Worm (Caenorhabditis elegans) whole organism, L1 larva: ENCODE results near the gene vglu-3.

Source experiments
- C04F5.9 ChIP-seq: sonication (generic microtip); optimal IDR thresholded peaks from 2 replicates; lab custom pipeline; 2016; ENCODE audit warnings: missing genetic modification characterization, missing compliant biosample characterization
- C34B4.2 ChIP-seq: sonication (generic microtip); optimal IDR thresholded peaks from 2 replicates; lab custom pipeline; 2017; ENCODE audit warnings: mild to moderate bottlenecking, missing genetic modification characterization, missing compliant biosample characterization
- F16B12.6 ChIP-seq: fragments of 150-350 bp; optimal IDR thresholded peaks from 2 replicates; lab custom pipeline; 2014; ENCODE audit warnings: missing biosample characterization, missing genetic modification characterization
- Y116A8C.19 ChIP-seq: sonication (generic microtip); optimal IDR thresholded peaks from 2 replicates; lab custom pipeline; 2016; ENCODE audit warnings: missing compliant biosample characterization, missing genetic modification characterization, borderline replicate concordance
- aha-1 ChIP-seq: fragments of 150-350 bp; optimal IDR thresholded peaks from 2 replicates; lab custom pipeline; 2014; ENCODE audit warnings: missing biosample characterization, missing genetic modification characterization
- alr-1 ChIP-seq: fragments of 200-800 bp; sonication (Bioruptor generic); optimal IDR thresholded peaks from 2 replicates; lab custom pipeline; 2018; ENCODE audit warnings: borderline replicate concordance, mild to moderate bottlenecking, missing genetic modification characterization, missing compliant biosample characterization
- aly-2 ChIP-seq: fragments of 150-350 bp; optimal IDR thresholded peaks from 2 replicates; lab custom pipeline; 2014; ENCODE audit warnings: missing biosample characterization, missing genetic modification characterization
- ceh-63 ChIP-seq: fragments of 200-800 bp; sonication (Bioruptor generic); optimal IDR thresholded peaks from 2 replicates; lab custom pipeline; 2018; ENCODE audit warnings: mild to moderate bottlenecking, missing genetic modification characterization, missing compliant biosample characterization
- ceh-8 ChIP-seq: fragments of 200-800 bp; sonication (Bioruptor generic); optimal IDR thresholded peaks from 2 replicates; lab custom pipeline; 2018; ENCODE audit warnings: mild to moderate bottlenecking, missing genetic modification characterization, moderate library complexity, missing compliant biosample characterization
- ces-1 ChIP-seq: fragments of 150-350 bp; optimal IDR thresholded peaks from 2 replicates; lab custom pipeline; 2014; ENCODE audit warnings: missing biosample characterization, missing genetic modification reagents, missing genetic modification characterization
- dpl-1 ChIP-seq, 3 experiments: fragments of 150-350 bp in 2 of 3; sonication (generic microtip) in 1 of 3; optimal IDR thresholded peaks; 2 replicates each; lab custom pipeline; 2014 to 2017; ENCODE audit warnings: missing biosample characterization in 3 of 3, missing genetic modification characterization in 3 of 3, missing genetic modification reagents in 3 of 3
- efl-1 ChIP-seq, 4 experiments: fragments of 150-350 bp; optimal IDR thresholded peaks in 3 of 4; peaks in 1 of 4; 1 replicate in 1 of 4; 2 replicates in 3 of 4; lab custom pipeline; 2014; ENCODE audit warnings: missing biosample characterization in 2 of 4, missing genetic modification characterization in 2 of 4, missing genetic modification reagents in 2 of 4
- efl-3 ChIP-seq: fragments of 200-800 bp; sonication (Bioruptor generic); optimal IDR thresholded peaks from 2 replicates; lab custom pipeline; 2018; ENCODE audit warnings: mild to moderate bottlenecking, missing genetic modification characterization, missing compliant biosample characterization
- egl-13 ChIP-seq: sonication (generic microtip); optimal IDR thresholded peaks from 2 replicates; lab custom pipeline; 2016; ENCODE audit warnings: missing genotype, missing genetic modification reagents, missing genetic modification characterization, missing compliant biosample characterization
- elt-2 ChIP-seq: sonication (generic microtip); optimal IDR thresholded peaks from 2 replicates; lab custom pipeline; 2016; ENCODE audit warnings: missing genetic modification characterization, mild to moderate bottlenecking, inconsistent platforms, missing compliant biosample characterization, missing genetic modification reagents
- elt-3 ChIP-seq, 6 experiments: fragments of 150-350 bp in 1 of 6; sonication (generic microtip); optimal IDR thresholded peaks; 2 replicates each; lab custom pipeline; 2017 to 2018; ENCODE audit warnings: missing biosample characterization in 6 of 6, missing genetic modification characterization in 6 of 6, inconsistent platforms in 1 of 6
- ets-5 ChIP-seq: fragments of 200-800 bp; sonication (Bioruptor generic); IDR thresholded peaks from 2 replicates; pipeline ENCODE4 v1.3.6; 2022; ENCODE audit warnings: missing genetic modification characterization, missing compliant biosample characterization
- fkh-10 ChIP-seq: sonication (generic microtip); optimal IDR thresholded peaks from 2 replicates; lab custom pipeline; 2017; ENCODE audit warnings: missing biosample characterization, missing genetic modification reagents, missing genetic modification characterization
- fkh-4 ChIP-seq: sonication (generic microtip); optimal IDR thresholded peaks from 2 replicates; lab custom pipeline; 2016; ENCODE audit warnings: missing compliant biosample characterization, missing genetic modification characterization, borderline replicate concordance
- fkh-8 ChIP-seq: sonication (generic microtip); optimal IDR thresholded peaks from 2 replicates; lab custom pipeline; 2016; ENCODE audit warnings: mild to moderate bottlenecking, missing genetic modification characterization, missing compliant biosample characterization
- fos-1 ChIP-seq: fragments of 150-350 bp; optimal IDR thresholded peaks from 2 replicates; lab custom pipeline; 2014; ENCODE audit warnings: missing biosample characterization, missing genetic modification characterization
- hlh-4 ChIP-seq: sonication (generic microtip); optimal IDR thresholded peaks from 2 replicates; lab custom pipeline; 2016; ENCODE audit warnings: mild to moderate bottlenecking, missing genetic modification characterization, missing compliant biosample characterization
- irx-1 ChIP-seq: sonication (generic microtip); optimal IDR thresholded peaks from 2 replicates; lab custom pipeline; 2016; ENCODE audit warnings: missing genetic modification characterization, missing compliant biosample characterization
- lin-13 ChIP-seq: fragments of 150-350 bp; optimal IDR thresholded peaks from 2 replicates; lab custom pipeline; 2014; ENCODE audit warnings: missing biosample characterization, missing genetic modification reagents, missing genetic modification characterization
- lin-14 ChIP-seq: fragments of 200-800 bp; sonication (Bioruptor generic); optimal IDR thresholded peaks from 2 replicates; lab custom pipeline; 2018; ENCODE audit warnings: mild to moderate bottlenecking, missing genetic modification characterization, moderate library complexity, missing compliant biosample characterization
- lin-15B ChIP-seq: fragments of 150-350 bp; sonication (generic microtip); optimal IDR thresholded peaks from 3 replicates; lab custom pipeline; 2014; ENCODE audit warnings: missing biosample characterization, missing genetic modification characterization
- lin-39 ChIP-seq: fragments of 150-350 bp; optimal IDR thresholded peaks from 2 replicates; lab custom pipeline; 2014; ENCODE audit warnings: missing biosample characterization, missing genetic modification reagents, missing genetic modification characterization
- lsy-2 ChIP-seq, 2 experiments: fragments of 150-350 bp; optimal IDR thresholded peaks; 2 replicates each; lab custom pipeline; 2014; ENCODE audit warnings: missing biosample characterization in 2 of 2, missing genetic modification characterization in 2 of 2
- mab-9 ChIP-seq: fragments of 200-800 bp; sonication (Bioruptor generic); IDR thresholded peaks from 2 replicates; pipeline ENCODE4 v1.3.6; 2022; ENCODE audit warnings: missing genetic modification reagents, missing genetic modification characterization, missing compliant biosample characterization
- mdl-1 ChIP-seq, 2 experiments: fragments of 150-350 bp; optimal IDR thresholded peaks; 2 replicates each; lab custom pipeline; 2014 to 2017; ENCODE audit warnings: missing biosample characterization in 2 of 2, missing genetic modification characterization in 2 of 2, inconsistent platforms in 1 of 2
- mep-1 ChIP-seq: fragments of 150-350 bp; optimal IDR thresholded peaks from 2 replicates; lab custom pipeline; 2014; ENCODE audit warnings: missing biosample characterization, missing genetic modification characterization
- nhr-11 ChIP-seq: fragments of 150-350 bp; optimal IDR thresholded peaks from 2 replicates; lab custom pipeline; 2014; ENCODE audit warnings: missing biosample characterization, missing genetic modification characterization
- nhr-19 ChIP-seq: fragments of 200-800 bp; sonication (Bioruptor generic); conservative IDR thresholded peaks from 2 replicates; pipeline ENCODE4 v1.3.6; 2022; ENCODE audit warnings: missing genetic modification characterization, missing compliant biosample characterization
- nhr-237 ChIP-seq: fragments of 150-350 bp; optimal IDR thresholded peaks from 2 replicates; lab custom pipeline; 2014; ENCODE audit warnings: missing biosample characterization, missing genetic modification characterization
- nhr-28 ChIP-seq: fragments of 150-350 bp; optimal IDR thresholded peaks from 2 replicates; lab custom pipeline; 2014; ENCODE audit warnings: missing biosample characterization, missing genetic modification characterization
- nhr-47 ChIP-seq: sonication (generic microtip); optimal IDR thresholded peaks from 2 replicates; lab custom pipeline; 2016; ENCODE audit warnings: mild to moderate bottlenecking, missing genetic modification characterization, moderate library complexity, missing compliant biosample characterization
- nhr-71 ChIP-seq: sonication (generic microtip); optimal IDR thresholded peaks from 2 replicates; lab custom pipeline; 2016; ENCODE audit warnings: mild to moderate bottlenecking, missing genetic modification characterization, moderate library complexity, missing compliant biosample characterization
- nhr-85 ChIP-seq: sonication (generic microtip); peaks from one replicate; lab custom pipeline; 2016; ENCODE audit warnings: missing genetic modification characterization, inconsistent platforms, missing compliant biosample characterization
- nhr-90 ChIP-seq: sonication (generic microtip); optimal IDR thresholded peaks from 2 replicates; lab custom pipeline; 2016; ENCODE audit warnings: mild to moderate bottlenecking, missing genetic modification characterization, missing compliant biosample characterization; ENCODE audit not compliant: poor library complexity
- pag-3 ChIP-seq: sonication (generic microtip); optimal IDR thresholded peaks from 2 replicates; lab custom pipeline; 2017; ENCODE audit warnings: missing genetic modification characterization, mild to moderate bottlenecking, missing compliant biosample characterization, antibody characterized with exemption, borderline replicate concordance; ENCODE audit not compliant: insufficient read depth
- snu-23 ChIP-seq: sonication (generic microtip); optimal IDR thresholded peaks from 2 replicates; lab custom pipeline; 2016; ENCODE audit warnings: missing genetic modification characterization, missing compliant biosample characterization
- sox-4 ChIP-seq: sonication (generic microtip); optimal IDR thresholded peaks from 2 replicates; lab custom pipeline; 2016; ENCODE audit warnings: missing genetic modification characterization, missing compliant biosample characterization
- sptf-1 ChIP-seq: fragments of 150-350 bp; optimal IDR thresholded peaks from 2 replicates; lab custom pipeline; 2014; ENCODE audit warnings: missing biosample characterization, missing genetic modification characterization
- unc-130 ChIP-seq: fragments of 150-350 bp; optimal IDR thresholded peaks from 2 replicates; lab custom pipeline; 2017; ENCODE audit warnings: missing biosample characterization, missing genetic modification characterization, inconsistent platforms
- unc-30 ChIP-seq: sonication (generic microtip); optimal IDR thresholded peaks from 2 replicates; lab custom pipeline; 2017; ENCODE audit warnings: missing biosample characterization, missing genetic modification characterization
- unc-86 ChIP-seq: sonication (generic microtip); optimal IDR thresholded peaks from 2 replicates; lab custom pipeline; 2016; ENCODE audit warnings: missing genetic modification characterization, missing compliant biosample characterization
- vab-15 ChIP-seq: sonication (generic microtip); optimal IDR thresholded peaks from 2 replicates; lab custom pipeline; 2017; ENCODE audit warnings: missing genotype, mild to moderate bottlenecking, missing genetic modification characterization, missing compliant biosample characterization
- xbp-1 ChIP-seq: sonication (generic microtip); optimal IDR thresholded peaks from 2 replicates; lab custom pipeline; 2016; ENCODE audit warnings: missing genetic modification characterization, missing compliant biosample characterization

Gene vglu-3

DNA sequence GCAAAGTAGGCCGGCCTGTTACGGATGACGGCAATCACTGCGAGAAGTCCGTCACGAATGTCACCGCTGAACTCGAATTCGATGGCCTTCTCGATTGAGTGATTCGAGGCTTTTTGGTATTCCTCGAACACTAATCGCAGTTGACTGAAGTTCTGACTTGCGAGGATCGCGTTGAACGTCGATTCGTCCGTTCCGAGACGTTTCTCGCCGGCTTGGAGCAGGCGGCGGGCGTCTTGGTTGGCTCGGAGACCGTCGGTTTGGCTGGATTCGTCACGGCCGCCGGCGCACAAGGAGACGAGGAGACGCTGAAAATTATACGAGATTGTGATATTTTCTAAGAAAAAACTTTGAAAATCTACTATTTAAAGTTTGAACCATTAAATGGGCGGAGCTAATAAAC lies 26.1 kb downstream of the vglu-3 start (continued):
- no peak for TF ChIP-seq aly-2 (tag; lab: Kevin White, UChicago)
- no peak for TF ChIP-seq egl-13
- no peak for TF ChIP-seq sox-4 (tag; lab: Kevin White, UChicago)
- no peak for TF ChIP-seq unc-130

DNA sequence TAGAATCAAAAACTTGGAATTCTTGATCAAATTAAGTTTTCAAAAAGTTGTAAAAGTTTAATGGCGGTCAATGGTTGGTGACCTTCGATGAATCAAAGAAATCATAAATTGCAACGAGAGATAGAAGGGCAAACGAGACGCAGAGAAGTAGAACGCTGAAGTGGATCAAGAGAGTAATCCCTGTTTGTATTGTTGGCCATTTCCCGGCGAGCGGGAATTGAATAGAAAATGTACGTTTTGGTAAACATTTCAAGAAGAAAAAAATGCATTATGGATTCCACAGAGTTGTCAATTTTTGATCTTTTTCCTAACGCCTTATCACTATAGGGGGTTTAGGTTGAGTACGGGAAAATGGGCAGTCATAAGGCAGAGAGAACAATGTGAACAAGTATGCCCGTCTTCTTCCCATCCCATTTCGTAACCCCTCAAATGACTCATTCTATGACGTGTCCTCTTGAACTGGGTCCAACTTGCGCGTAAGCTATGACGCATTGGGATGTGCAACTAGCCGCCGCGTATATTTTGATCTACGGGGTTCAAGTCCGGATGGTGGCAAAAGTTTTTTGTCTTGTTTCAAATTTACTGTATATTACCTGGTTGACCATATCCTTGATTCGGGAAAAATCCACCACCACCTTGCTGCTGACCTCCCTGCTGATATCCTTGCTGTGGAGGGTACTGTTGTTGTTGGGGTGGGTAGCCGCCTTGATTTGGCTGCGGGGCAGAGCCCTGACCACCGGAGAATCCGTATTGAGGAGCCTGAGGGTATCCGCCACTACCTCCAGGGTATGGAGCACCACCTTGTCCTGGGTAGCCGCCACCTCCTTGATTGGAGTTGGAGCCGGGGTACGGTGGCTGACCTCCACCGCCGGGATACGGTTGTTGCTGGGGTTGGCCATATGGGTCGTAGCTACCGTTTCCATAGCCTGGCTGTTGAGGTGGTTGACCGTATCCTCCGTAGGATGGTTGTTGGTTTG lies 28.7 kb downstream of the vglu-3 start:
- TF ChIP-seq nhr-47 (tag; lab: Kevin White, UChicago) = no peak
- no peak for TF ChIP-seq nhr-11 (tag; lab: Kevin White, UChicago)
- no peak for TF ChIP-seq xbp-1 (tag; lab: Kevin White, UChicago)
- no peak for TF ChIP-seq ets-5
- TF ChIP-seq fkh-10 = no peak
- TF ChIP-seq alr-1 (tag; lab: Kevin White, UChicago) = no peak
- TF ChIP-seq lin-15B (tag; lab: Kevin White, UChicago) = no peak
- no peak for TF ChIP-seq sptf-1
- TF ChIP-seq irx-1 = no peak
- peak; percentile 69 for TF ChIP-seq nhr-85
- TF ChIP-seq ces-1 = no peak
- TF ChIP-seq nhr-90 = no peak
- TF ChIP-seq dpl-1 (GFP tag; optimal IDR thresholded peaks at IDR 0.05; lab: Kevin White, UChicago) = no peak
- TF ChIP-seq mab-9 (GFP tag; lab: Robert Waterston, UW) = no peak
- TF ChIP-seq C34B4.2 (tag; lab: Kevin White, UChicago) = no peak
- TF ChIP-seq egl-13 = no peak
- peak in 1 of 2 experiments; percentile 1 for TF ChIP-seq lsy-2 (tag; optimal IDR thresholded peaks at IDR 0.05; lab: Kevin White, UChicago)
- TF ChIP-seq fos-1 = no peak
- no peak for TF ChIP-seq fkh-4 (tag; lab: Kevin White, UChicago)
- no peak for TF ChIP-seq nhr-19
- no peak for TF ChIP-seq lin-13 (GFP tag; lab: Kevin White, UChicago)
- TF ChIP-seq nhr-28 (tag; lab: Kevin White, UChicago) = no peak
- peak; percentile 35 for TF ChIP-seq snu-23
- no peak for TF ChIP-seq hlh-4 (tag; lab: Kevin White, UChicago)
- no peak for TF ChIP-seq nhr-237 (tag; lab: Kevin White, UChicago)
- TF ChIP-seq aha-1 = no peak
- no peak for TF ChIP-seq efl-3
- TF ChIP-seq elt-3 (tag; optimal IDR thresholded peaks at IDR 0.05; lab: Kevin White, UChicago) = no peak
- TF ChIP-seq pag-3 (tag; lab: Kevin White, UChicago) = no peak
- no peak for TF ChIP-seq vab-15 (tag; lab: Kevin White, UChicago)
- TF ChIP-seq ceh-63 = no peak
- no peak for TF ChIP-seq Y116A8C.19 (tag; lab: Kevin White, UChicago)
- TF ChIP-seq lin-39 (tag; lab: Kevin White, UChicago) = no peak
- no peak for TF ChIP-seq ceh-8 (GFP tag; lab: Kevin White, UChicago)
- peak; percentile 54 for TF ChIP-seq lin-14 (GFP tag; lab: Kevin White, UChicago)
- TF ChIP-seq efl-1 (optimal IDR thresholded peaks at IDR 0.05; lab: Kevin White, UChicago) = peak in 1 of 2 experiments; percentile 15
- TF ChIP-seq efl-1 (GFP tag; optimal IDR thresholded peaks at IDR 0.05 in 1 of 2; lab: Kevin White, UChicago) = no peak
- TF ChIP-seq nhr-71 = peak; percentile 27
- TF ChIP-seq C04F5.9 (tag; lab: Kevin White, UChicago) = no peak
- peak; percentile 31 for TF ChIP-seq mep-1
- TF ChIP-seq unc-30 (tag; lab: Kevin White, UChicago) = no peak
- TF ChIP-seq F16B12.6 = no peak
- TF ChIP-seq unc-86 (tag; lab: Kevin White, UChicago) = no peak
- no peak for TF ChIP-seq fkh-8 (tag; lab: Kevin White, UChicago)
- TF ChIP-seq mdl-1 (tag; optimal IDR thresholded peaks at IDR 0.05; lab: Kevin White, UChicago) = no peak
- TF ChIP-seq elt-2 = no peak
- no peak for TF ChIP-seq sox-4 (tag; lab: Kevin White, UChicago)
